Worm (Caenorhabditis elegans) whole organism, dauer: ENCODE results near the gene timm-17B.2.
A peak's percentile ranks its signal among the peaks of the same experiment; 100 is the strongest.
"Not testable (repeated sequence)": the region's sequence is repeated elsewhere in the genome, so short reads cannot be mapped to it uniquely, and the experiment has no call there.

Experiments
- unc-62 ChIP-seq: sonication (generic microtip); optimal IDR thresholded peaks from 2 replicates; lab custom pipeline; 2017; ENCODE audit warnings: missing biosample characterization, missing genetic modification reagents, missing genetic modification characterization

The timm-17B.2 gene

DNA sequence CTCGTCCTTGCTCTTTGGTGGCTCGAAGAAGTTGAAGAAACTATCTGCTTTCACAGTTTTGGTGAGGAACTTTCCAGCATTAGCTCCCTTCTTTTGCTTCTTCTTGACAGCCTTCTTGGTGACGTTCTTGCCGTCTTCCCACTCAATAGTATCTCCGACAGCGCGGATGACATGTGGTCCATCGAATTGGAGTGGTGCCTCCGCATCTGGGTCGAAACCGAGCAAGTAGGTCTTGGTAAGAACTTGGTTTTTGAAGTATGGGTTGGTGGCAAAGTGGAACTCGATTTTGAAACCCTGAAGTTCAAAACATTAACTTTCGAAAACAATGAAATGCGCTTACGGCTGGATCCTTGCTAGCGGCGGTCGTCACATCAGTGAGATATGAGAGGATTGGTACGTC lies 18.2 kb upstream of the timm-17B.2 start:
- TF ChIP-seq unc-62 (GFP tag; lab: Kevin White, UChicago), result no peak

- no peak for TF ChIP-seq unc-62 (GFP tag; lab: Kevin White, UChicago)
These were observed 17.2 kb upstream of the timm-17B.2 start, which contains the start of gene nap-1 for ce11 chrIV:8379278-8379677. nap-1 (minus strand) TSS chrIV:8379319.

- no peak for TF ChIP-seq unc-62 (GFP tag; lab: Kevin White, UChicago)
These were observed 16.8 kb upstream of the timm-17B.2 start, which contains the start of gene praf-3 for ce11 chrIV:8379683-8380082. praf-3 (plus strand) TSS chrIV:8379983.

ce11 chrIV:8380266-8380850 lies 16.1 kb upstream of the timm-17B.2 start:
- TF ChIP-seq unc-62 (GFP tag; lab: Kevin White, UChicago), result no peak

DNA sequence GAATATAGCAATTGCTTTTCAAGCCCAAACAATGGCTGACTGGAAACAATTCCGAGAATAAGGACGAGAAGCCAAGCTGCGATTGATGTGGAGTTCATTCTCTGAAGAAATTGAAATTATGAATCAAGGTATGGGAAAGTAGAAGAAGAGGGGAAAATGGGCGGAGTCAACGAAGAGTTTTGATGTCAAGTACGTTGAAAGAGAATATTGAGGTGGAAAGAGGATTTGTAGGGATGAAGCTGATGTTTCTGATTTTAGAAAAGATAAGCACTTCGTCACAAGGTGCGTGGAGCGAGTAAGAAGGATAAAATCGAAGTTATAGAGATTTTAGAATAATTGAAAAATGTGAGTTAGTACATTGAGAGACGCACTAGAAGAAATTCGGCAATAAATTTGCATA lies 13.8 kb upstream of the timm-17B.2 start, which contains the start of gene D2096.9:
Gene D2096.9 (minus strand): TSS at position 101 of the 400 bp plus-strand sequence.
- TF ChIP-seq unc-62 (GFP tag; lab: Kevin White, UChicago), result no peak

ce11 chrIV:8384737-8385136 lies 11.7 kb upstream of the timm-17B.2 start:
- no peak for TF ChIP-seq unc-62 (GFP tag; lab: Kevin White, UChicago)

- no peak for TF ChIP-seq unc-62 (GFP tag; lab: Kevin White, UChicago)
These were observed 10.8 kb upstream of the timm-17B.2 start for ce11 chrIV:8385662-8386061.

ce11 chrIV:8389139-8389538 lies 7.3 kb upstream of the timm-17B.2 start, which contains the start of gene D2096.10:
D2096.10 (minus strand) TSS chrIV:8389239.
- not testable (repeated sequence) for TF ChIP-seq unc-62 (GFP tag; lab: Kevin White, UChicago)

DNA sequence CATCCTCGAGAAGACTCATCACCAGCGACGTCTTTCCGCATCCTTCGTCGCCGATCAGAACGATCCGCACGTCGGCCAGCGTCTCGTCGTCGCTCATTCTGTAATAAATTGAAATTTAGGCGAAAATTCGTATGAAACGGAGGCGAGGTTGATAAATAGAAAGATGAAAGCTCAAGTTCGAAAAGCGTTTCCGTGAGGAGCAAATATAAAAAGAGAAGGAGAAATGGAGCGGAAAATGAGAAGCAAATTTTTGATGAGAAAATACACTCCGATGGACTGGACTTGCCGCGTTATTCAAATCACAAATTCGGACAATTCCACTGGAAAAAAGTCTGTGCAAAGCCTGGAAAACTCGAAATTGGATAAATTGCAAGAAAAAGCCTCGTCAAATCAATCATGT lies 2.3 kb upstream of the timm-17B.2 start, which contains the start of gene D2096.11:
Gene D2096.11 (minus strand): TSS at position 101 of the 400 bp plus-strand sequence.
- no peak for TF ChIP-seq unc-62 (GFP tag; lab: Kevin White, UChicago)

DNA sequence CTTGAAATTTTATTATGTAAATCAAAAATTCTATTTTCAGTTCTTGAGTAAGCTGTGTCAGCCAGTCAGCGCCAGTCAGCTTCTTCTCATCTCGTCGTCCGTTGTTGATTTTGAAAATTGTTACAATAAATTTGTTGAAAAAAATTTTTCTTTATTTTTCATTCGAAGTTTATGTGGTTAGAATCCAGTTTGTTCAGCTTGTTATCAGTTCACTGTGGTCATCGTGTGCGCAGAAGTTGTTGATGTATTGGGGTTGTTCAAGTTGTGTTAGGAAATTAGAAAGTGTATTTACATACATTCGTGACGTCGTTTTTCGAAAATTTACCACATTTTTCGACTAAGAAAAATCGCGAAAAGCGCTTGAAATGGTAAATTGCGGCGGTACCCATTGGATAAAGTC lies 1.4 kb downstream of the timm-17B.2 start:
- TF ChIP-seq unc-62 (GFP tag; lab: Kevin White, UChicago), result no peak

DNA sequence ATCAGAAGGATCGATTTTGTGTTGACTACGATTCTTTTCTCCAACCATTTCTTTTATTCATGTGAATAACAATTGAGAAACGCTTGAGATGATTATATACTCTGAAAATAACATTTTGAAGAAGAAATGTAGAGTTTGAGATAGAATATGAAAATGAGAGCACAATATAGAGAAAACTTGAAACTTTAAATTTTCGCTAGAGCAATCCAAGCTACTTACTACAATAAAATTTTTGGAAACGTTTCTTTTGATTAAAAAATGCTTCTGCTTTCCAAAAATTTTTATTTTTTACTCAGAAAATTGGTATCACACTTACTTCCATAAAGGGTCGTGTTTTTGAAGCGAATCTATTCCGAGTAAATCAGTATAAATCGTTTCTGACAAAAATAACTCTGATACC lies 24.5 kb downstream of the timm-17B.2 start, which contains the start of gene M116.5:
Gene M116.5 (minus strand): TSS at position 101 of the 400 bp plus-strand sequence.
- no peak for TF ChIP-seq unc-62 (GFP tag; lab: Kevin White, UChicago)

DNA sequence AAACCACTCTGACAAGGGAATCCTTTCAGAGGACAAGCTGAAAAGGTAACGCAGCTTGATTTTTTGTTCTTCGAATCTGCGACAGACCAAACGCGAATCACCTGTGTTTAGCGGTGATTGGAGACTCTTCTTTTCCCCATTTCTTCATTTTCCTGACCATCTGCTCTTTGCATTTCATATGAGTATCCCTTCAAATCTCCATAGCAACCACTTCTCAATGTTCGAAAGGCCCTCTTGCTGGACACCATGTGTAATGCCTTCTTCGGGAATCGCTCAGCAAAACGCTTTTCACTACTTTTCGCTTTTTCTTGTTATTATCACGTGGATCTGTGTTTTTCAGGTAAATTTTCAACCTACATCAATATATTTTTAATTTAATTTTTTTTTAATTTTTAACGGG lies 30.1 kb downstream of the timm-17B.2 start, which contains the start of the genes T26A8.3 and tmem-231:
Gene T26A8.3 (minus strand): TSS at position 101 of the 400 bp plus-strand sequence.
Gene tmem-231 (plus strand): TSS at position 249 of the 400 bp plus-strand sequence.
- no peak for TF ChIP-seq unc-62 (GFP tag; lab: Kevin White, UChicago)

DNA sequence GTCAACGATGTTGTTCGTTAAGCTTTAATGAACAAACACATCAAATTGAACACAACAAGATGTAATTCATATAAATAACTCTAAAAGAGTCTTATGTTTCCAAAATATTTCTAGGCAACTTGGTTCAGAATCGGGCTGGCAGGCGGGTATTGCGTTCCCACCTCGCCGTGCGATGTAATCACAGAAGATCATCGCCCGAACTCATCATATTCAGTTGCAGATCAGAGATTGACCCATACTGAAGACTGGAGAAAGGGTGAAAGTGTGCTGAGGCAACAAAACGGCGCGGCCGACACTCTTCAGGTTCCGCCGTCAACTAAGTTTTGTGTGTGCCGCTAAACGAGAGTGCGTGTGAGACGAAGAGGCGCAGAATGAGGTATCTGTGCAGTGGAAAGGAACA lies 32.0 kb downstream of the timm-17B.2 start:
- no peak for TF ChIP-seq unc-62 (GFP tag; lab: Kevin White, UChicago)

ce11 chrIV:8431567-8432458 lies 35.4 kb downstream of the timm-17B.2 start:
- TF ChIP-seq unc-62 (GFP tag; lab: Kevin White, UChicago), result no peak

DNA sequence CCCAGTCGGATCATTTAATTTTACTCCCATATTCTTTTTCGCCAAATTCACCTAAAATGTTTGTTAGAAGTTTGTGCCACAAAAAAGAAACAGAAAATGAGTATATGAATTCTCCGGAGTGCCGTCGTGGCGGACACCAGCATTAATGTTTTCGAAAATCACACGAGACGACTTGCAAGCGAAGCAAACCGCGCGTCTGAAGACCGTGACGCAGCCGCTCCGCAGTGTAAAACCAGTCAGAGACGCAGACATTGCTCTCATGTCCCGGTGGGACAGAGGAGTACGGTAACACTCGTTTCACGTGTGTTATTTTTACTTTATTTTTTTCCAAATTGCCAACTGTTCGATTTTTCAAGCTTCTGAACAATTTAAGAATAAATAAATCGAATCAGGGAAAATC lies 36.3 kb downstream of the timm-17B.2 start, which contains the start of the genes T26A8.4 and pdtf-1:
Gene T26A8.4 (minus strand): TSS at position 185 of the 400 bp plus-strand sequence.
Gene pdtf-1 (plus strand): TSS at position 330 of the 400 bp plus-strand sequence.
- TF ChIP-seq unc-62 (GFP tag; lab: Kevin White, UChicago), result peak; percentile 19

ce11 chrIV:8446904-8447303 lies 50.5 kb downstream of the timm-17B.2 start, which contains the start of gene T01B11.1:
T01B11.1 (plus strand) TSS chrIV:8447204.
- TF ChIP-seq unc-62 (GFP tag; lab: Kevin White, UChicago), result no peak
